Fruit fly (Drosophila melanogaster): ENCODE data around the gene Msr-110.

dm6 chr3L:5615744-5616143, 38.6 kb upstream of the Msr-110 start:
- TF ChIP-seq pan (optimal IDR thresholded peaks at IDR 0.05) (no peak), CrebA (GFP tag; optimal IDR thresholded peaks at IDR 0.05; ENCODE audit: borderline replicate concordance) (no peak), Abd-B (GFP tag; optimal IDR thresholded peaks at IDR 0.05) (no peak), h (GFP tag; optimal IDR thresholded peaks at IDR 0.05) (no peak), Mio (GFP tag; optimal IDR thresholded peaks at IDR 0.05) (no peak), OdsH (GFP tag; optimal IDR thresholded peaks at IDR 0.05) (no peak), dsf (GFP tag; optimal IDR thresholded peaks at IDR 0.05; ENCODE audit: borderline replicate concordance) (no peak), usp (GFP tag; optimal IDR thresholded peaks at IDR 0.05) (no peak), GATAd (GFP tag; optimal IDR thresholded peaks at IDR 0.05) (no peak), Dfd (GFP tag; optimal IDR thresholded peaks at IDR 0.05) (no peak)
